Fruit fly (Drosophila melanogaster): ENCODE measurements around the gene orion.

- no peak for TF ChIP-seq usp (GFP tag; optimal IDR thresholded peaks at IDR 0.05)
- TF ChIP-seq Abd-B (GFP tag; optimal IDR thresholded peaks at IDR 0.05): no peak
- no peak for TF ChIP-seq sv (GFP tag; optimal IDR thresholded peaks at IDR 0.05)
- TF ChIP-seq CrebA (GFP tag; optimal IDR thresholded peaks at IDR 0.05; ENCODE audit: borderline replicate concordance): no peak
- no peak for TF ChIP-seq dmrt93B (GFP tag; optimal IDR thresholded peaks at IDR 0.05)
- no peak for TF ChIP-seq lola (GFP tag; optimal IDR thresholded peaks at IDR 0.05)
- TF ChIP-seq rgr (GFP tag; optimal IDR thresholded peaks at IDR 0.05): no peak
- TF ChIP-seq OdsH (GFP tag; optimal IDR thresholded peaks at IDR 0.05): no peak
- no peak for TF ChIP-seq HLH106 (tag; optimal IDR thresholded peaks at IDR 0.05)
- no peak for TF ChIP-seq Dfd (GFP tag; optimal IDR thresholded peaks at IDR 0.05)
- no peak for TF ChIP-seq Myc (optimal IDR thresholded peaks at IDR 0.05)
Measured at dm6 chrX:7911983-7912630, 34.6 kb downstream of the orion start, which contains the start of gene snz.

Measured in whole organism, wandering third instar larva.